Fruit fly (Drosophila melanogaster) ovary, adult (tissue): ENCODE results near the gene Or24a.

Experiments used
- CG17801 ChIP-seq: fragments of 200-800 bp; optimal IDR thresholded peaks from 2 replicates; lab custom pipeline; 2019; ENCODE audit warnings: missing biosample characterization, mild to moderate bottlenecking, missing genetic modification characterization, moderate library complexity; ENCODE audit not compliant: partially characterized antibody

Or24a gene

dm6 chr2L:4124629-4125350, 41.1 kb downstream of the Or24a start:
- TF ChIP-seq CG17801 (GFP tag; lab: Kevin White, UChicago): no peak

- no peak for TF ChIP-seq CG17801 (GFP tag; lab: Kevin White, UChicago)
Measured at dm6 chr2L:4123050-4123449, 42.9 kb downstream of the Or24a start.

- TF ChIP-seq CG17801 (GFP tag; lab: Kevin White, UChicago): no peak
Measured at dm6 chr2L:4121402-4121801, 44.5 kb downstream of the Or24a start, which contains the start of gene Sr-CI. TSS of gene Sr-CI (plus strand) at chr2L:4121702.

dm6 chr2L:4120043-4120442, 45.9 kb downstream of the Or24a start, which contains the start of gene Sr-CIII:
TSS of gene Sr-CIII (plus strand) at chr2L:4120343.
- TF ChIP-seq CG17801 (GFP tag; lab: Kevin White, UChicago): no peak

- no peak for TF ChIP-seq CG17801 (GFP tag; lab: Kevin White, UChicago)
Measured at dm6 chr2L:4118983-4119670, 46.8 kb downstream of the Or24a start.

dm6 chr2L:4116656-4117055, 49.3 kb downstream of the Or24a start:
- no peak for TF ChIP-seq CG17801 (GFP tag; lab: Kevin White, UChicago)
